Worm (Caenorhabditis elegans) whole organism, midembryonic: ENCODE results near the gene T19D12.2.

Experiments used
- T22C8.4 ChIP-seq: fragments of 200-800 bp; sonication (Bioruptor generic); IDR thresholded peaks from 2 replicates; pipeline ENCODE4 v1.3.6; 2022; ENCODE audit warnings: missing genetic modification characterization, missing compliant biosample characterization
- cog-1 ChIP-seq: sonication (generic microtip); optimal IDR thresholded peaks from 2 replicates; lab custom pipeline; 2016; ENCODE audit warnings: missing genetic modification characterization, missing compliant biosample characterization
- flt-1 ChIP-seq: fragments of 200-800 bp; sonication (Bioruptor generic); IDR thresholded peaks from 2 replicates; pipeline ENCODE4 v1.3.6; 2022; ENCODE audit warnings: missing genetic modification characterization, missing compliant biosample characterization
- klf-2 ChIP-seq: fragments of 200-800 bp; sonication (Bioruptor generic); conservative IDR thresholded peaks from 2 replicates; pipeline ENCODE4 v1.3.6; 2022; ENCODE audit warnings: missing genetic modification reagents, missing genetic modification characterization, missing compliant biosample characterization
- med-1 ChIP-seq: sonication (generic microtip); optimal IDR thresholded peaks from 2 replicates; lab custom pipeline; 2017; ENCODE audit warnings: missing genetic modification characterization, mild to moderate bottlenecking, missing compliant biosample characterization, antibody characterized with exemption, missing genetic modification reagents; ENCODE audit not compliant: insufficient read depth
- ref-1 ChIP-seq: fragments of 200-800 bp; sonication (Bioruptor generic); conservative IDR thresholded peaks from 2 replicates; pipeline ENCODE4 v1.3.6; 2022; ENCODE audit warnings: missing genetic modification reagents, missing genetic modification characterization, missing compliant biosample characterization
- tab-1 ChIP-seq: fragments of 200-800 bp; sonication (Bioruptor generic); IDR thresholded peaks from 2 replicates; pipeline ENCODE4 v1.3.6; 2022; ENCODE audit warnings: missing genetic modification characterization, missing compliant biosample characterization
- ztf-23 ChIP-seq: fragments of 200-800 bp; sonication (Bioruptor generic); IDR thresholded peaks from 2 replicates; pipeline ENCODE4 v1.3.6; 2022; ENCODE audit warnings: missing genetic modification reagents, missing genetic modification characterization, missing compliant biosample characterization
- ztf-29 ChIP-seq: fragments of 200-800 bp; sonication (Bioruptor generic); IDR thresholded peaks from 2 replicates; pipeline ENCODE4 v1.3.6; 2022; ENCODE audit warnings: missing genetic modification reagents, missing genetic modification characterization, missing compliant biosample characterization

T19D12.2 gene

ce11 chrII:6705593-6706228, 44.6 kb downstream of the T19D12.2 start, which contains the start of gene rpy-1:
TSS of gene rpy-1 (minus strand) at chrII:6705643.
- TF ChIP-seq tab-1 (GFP tag; lab: Robert Waterston, UW), result no peak
- TF ChIP-seq med-1 (GFP tag; lab: Kevin White, UChicago), result no peak
- no peak for TF ChIP-seq klf-2
- TF ChIP-seq ref-1 (GFP tag; lab: Robert Waterston, UW), result no peak
- no peak for TF ChIP-seq T22C8.4 (GFP tag; lab: Robert Waterston, UW)
- TF ChIP-seq ztf-23 (GFP tag; lab: Robert Waterston, UW), result no peak
- no peak for TF ChIP-seq cog-1 (tag; lab: Kevin White, UChicago)
- no peak for TF ChIP-seq ztf-29 (GFP tag; lab: Robert Waterston, UW)
- TF ChIP-seq flt-1 (GFP tag; lab: Robert Waterston, UW), result no peak

DNA sequence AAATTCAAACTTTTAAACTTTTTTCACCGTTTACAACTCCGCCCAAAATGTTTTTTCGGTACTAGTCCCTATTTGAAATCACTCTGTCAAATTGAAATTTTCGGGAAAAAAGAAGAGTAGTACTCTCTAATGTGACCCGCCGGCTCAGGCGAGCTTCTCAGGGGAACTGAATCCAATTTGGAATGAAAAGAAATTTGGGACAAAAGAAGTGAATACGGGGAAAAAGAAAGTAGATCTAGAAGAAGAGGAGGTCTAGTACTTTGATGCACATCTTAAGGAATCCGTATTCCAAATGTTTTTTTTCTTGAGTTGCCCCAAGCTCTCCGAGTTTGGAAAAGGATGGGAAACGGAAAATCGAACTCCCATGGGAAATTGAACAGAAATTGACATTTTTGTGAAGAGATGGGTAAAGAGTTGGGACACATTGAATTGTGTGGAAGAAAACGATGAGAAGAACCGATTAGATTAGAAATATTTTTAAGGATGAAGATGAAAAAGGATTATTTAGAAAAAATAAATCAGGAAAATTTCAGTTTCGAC, 45.5 kb downstream of the T19D12.2 start:
- no peak for TF ChIP-seq flt-1 (GFP tag; lab: Robert Waterston, UW)

- no peak for TF ChIP-seq flt-1 (GFP tag; lab: Robert Waterston, UW)
- no peak for TF ChIP-seq ztf-29 (GFP tag; lab: Robert Waterston, UW)
- no peak for TF ChIP-seq ztf-23 (GFP tag; lab: Robert Waterston, UW)
Measured at ce11 chrII:6707496-6708260, 46.5 kb downstream of the T19D12.2 start.

DNA sequence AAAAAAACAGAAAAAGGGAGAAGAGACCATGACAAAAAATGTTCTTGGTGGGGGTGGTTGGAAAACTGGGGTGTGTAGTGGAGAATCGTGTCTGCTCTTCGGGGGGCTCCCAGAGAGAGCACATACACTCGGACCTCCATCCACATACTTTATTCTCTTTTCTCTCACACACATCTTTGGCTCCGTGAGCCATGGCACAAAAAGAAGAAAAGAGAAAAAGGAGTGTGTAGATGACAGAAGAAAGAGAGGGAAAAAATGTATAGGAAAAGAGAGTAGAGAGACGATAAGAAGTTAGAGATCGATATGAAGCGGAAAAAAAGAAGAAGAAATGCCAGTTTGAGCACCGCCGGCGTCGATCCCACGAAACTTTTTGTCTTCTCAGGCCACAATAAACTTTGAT, 47.8 kb downstream of the T19D12.2 start:
- TF ChIP-seq T22C8.4 (GFP tag; lab: Robert Waterston, UW) (no peak), cog-1 (tag; lab: Kevin White, UChicago) (no peak), flt-1 (GFP tag; lab: Robert Waterston, UW) (no peak), med-1 (GFP tag; lab: Kevin White, UChicago) (no peak), ref-1 (GFP tag; lab: Robert Waterston, UW) (no peak), tab-1 (GFP tag; lab: Robert Waterston, UW) (no peak), klf-2 (no peak), ztf-23 (GFP tag; lab: Robert Waterston, UW) (no peak), ztf-29 (GFP tag; lab: Robert Waterston, UW) (no peak)

ce11 chrII:6709680-6710079, 48.5 kb downstream of the T19D12.2 start:
- TF ChIP-seq klf-2 (no peak), T22C8.4 (GFP tag; lab: Robert Waterston, UW) (no peak), ref-1 (GFP tag; lab: Robert Waterston, UW) (no peak), tab-1 (GFP tag; lab: Robert Waterston, UW) (no peak), ztf-23 (GFP tag; lab: Robert Waterston, UW) (no peak), ztf-29 (GFP tag; lab: Robert Waterston, UW) (no peak), med-1 (GFP tag; lab: Kevin White, UChicago) (no peak), cog-1 (tag; lab: Kevin White, UChicago) (no peak), flt-1 (GFP tag; lab: Robert Waterston, UW) (no peak)

DNA sequence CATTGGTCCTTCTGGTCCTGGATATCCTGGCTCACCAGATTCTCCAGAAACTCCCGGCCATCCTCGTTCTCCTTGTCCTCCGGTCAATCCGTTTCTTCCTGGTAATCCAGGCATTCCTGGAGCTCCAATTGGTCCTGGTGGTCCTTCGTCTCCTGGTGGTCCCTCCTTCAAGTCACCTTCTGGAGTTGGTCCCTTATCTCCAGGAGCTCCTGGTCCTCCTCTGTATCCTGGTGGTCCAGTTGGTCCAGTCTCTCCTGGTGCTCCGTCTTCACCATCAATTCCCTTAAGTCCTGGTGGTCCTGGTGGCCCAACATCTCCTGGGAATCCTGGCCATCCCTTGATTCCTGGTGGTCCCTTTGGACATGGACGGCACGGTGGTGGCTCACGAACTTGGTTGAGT, 49.5 kb downstream of the T19D12.2 start:
- TF ChIP-seq T22C8.4 (GFP tag; lab: Robert Waterston, UW) (no peak), ztf-29 (GFP tag; lab: Robert Waterston, UW) (no peak), flt-1 (GFP tag; lab: Robert Waterston, UW) (no peak), tab-1 (GFP tag; lab: Robert Waterston, UW) (no peak), klf-2 (no peak), ztf-23 (GFP tag; lab: Robert Waterston, UW) (no peak; the same call in 1 of the 2 replicates), cog-1 (tag; lab: Kevin White, UChicago) (no peak), med-1 (GFP tag; lab: Kevin White, UChicago) (no peak), ref-1 (GFP tag; lab: Robert Waterston, UW) (no peak)

DNA sequence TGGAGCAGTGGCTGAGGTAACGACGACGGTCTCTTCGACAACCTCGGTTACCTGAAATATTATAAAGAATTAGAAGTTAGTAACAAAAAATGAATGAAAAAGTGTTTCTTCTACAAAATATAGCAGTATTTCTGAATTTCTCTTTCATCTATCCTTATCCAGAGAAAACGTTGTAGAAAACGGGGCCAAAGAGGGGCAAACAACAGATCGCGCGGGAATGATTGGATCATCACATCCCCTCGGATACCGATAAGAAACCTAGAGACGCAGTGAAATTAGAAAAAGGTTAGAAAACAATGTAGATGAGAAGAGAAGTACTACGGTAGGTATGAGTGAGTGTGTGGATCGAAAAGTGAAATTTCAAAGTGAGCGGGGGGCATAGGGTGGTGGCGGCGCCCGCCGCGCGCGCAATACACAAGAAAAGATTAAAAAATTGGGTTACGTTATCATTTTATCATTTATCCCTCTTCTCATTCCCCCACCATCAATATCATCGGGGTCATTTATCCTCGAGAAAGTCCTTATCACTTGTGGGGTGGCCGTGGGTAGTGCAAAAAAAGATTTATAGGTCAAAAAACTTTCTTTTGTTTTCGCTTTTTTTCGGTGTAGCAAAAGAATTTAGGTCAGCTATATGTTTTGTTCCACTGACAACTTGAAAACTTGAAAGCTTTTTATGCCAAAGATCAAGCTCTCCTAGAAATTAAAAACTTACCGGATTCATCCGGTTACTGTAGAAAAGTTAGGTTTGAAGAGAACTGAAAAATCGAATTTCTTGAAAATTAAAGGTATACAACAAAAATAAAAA, 51.2 kb downstream of the T19D12.2 start, which contains the start of the genes dpy-10 and T14B4.19:
TSS of gene dpy-10 (minus strand) at position 51 of the 805 bp plus-strand sequence.
TSS of gene T14B4.19 (minus strand) at position 755 of the 805 bp plus-strand sequence.
- TF ChIP-seq cog-1 (tag; lab: Kevin White, UChicago) (no peak), T22C8.4 (GFP tag; lab: Robert Waterston, UW) (no peak), flt-1 (GFP tag; lab: Robert Waterston, UW) (no peak), ztf-23 (GFP tag; lab: Robert Waterston, UW) (no peak), ztf-29 (GFP tag; lab: Robert Waterston, UW) (no peak), tab-1 (GFP tag; lab: Robert Waterston, UW) (no peak), klf-2 (no peak), ref-1 (GFP tag; lab: Robert Waterston, UW) (no peak), med-1 (GFP tag; lab: Kevin White, UChicago) (no peak)

DNA sequence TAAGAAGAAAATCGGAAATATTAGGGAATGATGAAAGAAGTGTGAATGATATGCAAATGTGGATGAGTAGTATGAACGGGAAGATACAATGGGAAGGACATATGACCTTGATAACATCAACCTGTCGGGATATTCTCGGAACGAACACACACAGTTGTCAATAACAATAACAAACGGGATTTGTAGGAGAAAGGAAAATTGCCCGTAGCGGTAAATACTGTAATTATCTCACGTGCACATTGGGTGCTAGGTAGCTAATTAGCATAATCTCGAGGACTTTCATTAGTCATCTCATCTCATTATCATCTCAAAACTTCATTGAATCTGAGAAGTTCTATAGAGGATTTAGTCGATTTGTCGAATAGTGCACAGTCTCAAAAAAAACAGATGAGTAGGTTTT, 51.9 kb downstream of the T19D12.2 start:
- TF ChIP-seq cog-1 (tag; lab: Kevin White, UChicago), result no peak
- TF ChIP-seq klf-2, result no peak
- TF ChIP-seq ref-1 (GFP tag; lab: Robert Waterston, UW), result no peak
- no peak for TF ChIP-seq med-1 (GFP tag; lab: Kevin White, UChicago)
- no peak for TF ChIP-seq flt-1 (GFP tag; lab: Robert Waterston, UW)
- no peak for TF ChIP-seq tab-1 (GFP tag; lab: Robert Waterston, UW)
- TF ChIP-seq ztf-23 (GFP tag; lab: Robert Waterston, UW), result no peak
- no peak for TF ChIP-seq T22C8.4 (GFP tag; lab: Robert Waterston, UW)
- TF ChIP-seq ztf-29 (GFP tag; lab: Robert Waterston, UW), result no peak
